Fruit fly (Drosophila melanogaster) whole organism, embryonic: Measurements from ENCODE around the gene CG12012.

Experiments used
- ATbp ChIP-seq: fragments of 200-800 bp; sonication (Bioruptor generic); optimal IDR thresholded peaks from 2 replicates; lab custom pipeline; 2017; ENCODE audit warnings: missing biosample characterization, mild to moderate bottlenecking, missing genetic modification characterization, missing genetic modification reagents
- Atf3 ChIP-seq: fragments of 200-800 bp; sonication (Bioruptor generic); optimal IDR thresholded peaks from 3 replicates; lab custom pipeline; 2016; ENCODE audit warnings: missing biosample characterization, missing genetic modification characterization
- CG11504 ChIP-seq: fragments of 200-800 bp; sonication (Bioruptor generic); optimal IDR thresholded peaks from 3 replicates; lab custom pipeline; 2019; ENCODE audit warnings: missing biosample characterization, mild to moderate bottlenecking, missing genetic modification characterization, moderate library complexity
- CG14441 ChIP-seq: fragments of 200-800 bp; sonication (Bioruptor generic); IDR thresholded peaks from 2 replicates; pipeline ENCODE4 v1.3.6; 2022; ENCODE audit warnings: missing biosample characterization, missing genetic modification characterization
- CG15073 ChIP-seq: fragments of 200-800 bp; sonication (Bioruptor generic); optimal IDR thresholded peaks from 2 replicates; lab custom pipeline; 2016; ENCODE audit warnings: missing biosample characterization, missing genetic modification characterization
- CG15479 ChIP-seq: fragments of 200-800 bp; sonication (Bioruptor generic); optimal IDR thresholded peaks from 3 replicates; lab custom pipeline; 2019; ENCODE audit warnings: missing biosample characterization, mild to moderate bottlenecking, missing genetic modification characterization, moderate library complexity
- CG18262 ChIP-seq: fragments of 200-800 bp; optimal IDR thresholded peaks from 3 replicates; lab custom pipeline; 2019; ENCODE audit warnings: missing biosample characterization, mild to moderate bottlenecking, missing genetic modification characterization, moderate library complexity
- CG2120 ChIP-seq: fragments of 200-800 bp; sonication (Bioruptor generic); optimal IDR thresholded peaks from 3 replicates; lab custom pipeline; 2016; ENCODE audit warnings: missing biosample characterization, missing genetic modification characterization
- CG2712 ChIP-seq: fragments of 200-800 bp; optimal IDR thresholded peaks from 3 replicates; lab custom pipeline; 2019; ENCODE audit warnings: missing biosample characterization, mild to moderate bottlenecking, missing genetic modification characterization, moderate library complexity
- CG31441 ChIP-seq: fragments of 200-800 bp; sonication (Bioruptor generic); IDR thresholded peaks from 2 replicates; pipeline ENCODE4 v1.3.6; 2022; ENCODE audit warnings: missing biosample characterization, missing genetic modification characterization
- CG4707 ChIP-seq: fragments of 200-800 bp; sonication (Bioruptor generic); optimal IDR thresholded peaks from 2 replicates; lab custom pipeline; 2018; ENCODE audit warnings: missing biosample characterization, mild to moderate bottlenecking, missing genetic modification characterization, moderate library complexity
- CG6791 ChIP-seq: fragments of 200-800 bp; sonication (Bioruptor generic); IDR thresholded peaks from 3 replicates; pipeline ENCODE4 v1.3.6; 2022; ENCODE audit warnings: missing biosample characterization, missing genetic modification characterization; ENCODE audit not compliant: partially characterized antibody
- CG9609 ChIP-seq: fragments of 200-800 bp; sonication (Bioruptor generic); optimal IDR thresholded peaks from 3 replicates; lab custom pipeline; 2016; ENCODE audit warnings: missing biosample characterization, missing genetic modification characterization
- CG9727 ChIP-seq: fragments of 200-800 bp; sonication (Bioruptor generic); optimal IDR thresholded peaks from 3 replicates; lab custom pipeline; 2017; ENCODE audit warnings: missing biosample characterization, mild to moderate bottlenecking, missing genetic modification characterization
- CG9797 ChIP-seq: fragments of 200-800 bp; sonication (Bioruptor generic); optimal IDR thresholded peaks from 3 replicates; lab custom pipeline; 2018; ENCODE audit warnings: missing biosample characterization, mild to moderate bottlenecking, missing genetic modification characterization
- D19A ChIP-seq: fragments of 200-800 bp; optimal IDR thresholded peaks from 3 replicates; lab custom pipeline; 2019; ENCODE audit warnings: missing biosample characterization, mild to moderate bottlenecking, missing genetic modification characterization, moderate library complexity
- Deaf1 ChIP-seq: fragments of 200-800 bp; optimal IDR thresholded peaks from 3 replicates; lab custom pipeline; 2019; ENCODE audit warnings: missing biosample characterization, mild to moderate bottlenecking, missing genetic modification characterization, moderate library complexity
- Max ChIP-seq: fragments of 200-800 bp; sonication (Bioruptor generic); optimal IDR thresholded peaks from 2 replicates; lab custom pipeline; 2016; ENCODE audit warnings: missing biosample characterization, mild to moderate bottlenecking, missing genetic modification characterization
- Med ChIP-seq: fragments of 200-800 bp; sonication (Bioruptor generic); peaks from one replicate; lab custom pipeline; 2016; ENCODE audit warnings: missing biosample characterization, missing genetic modification characterization, mild to moderate bottlenecking, inconsistent platforms, moderate library complexity
- Nf-YA ChIP-seq: fragments of 200-800 bp; sonication (Bioruptor generic); IDR thresholded peaks from 2 replicates; pipeline ENCODE4 v1.3.6; 2022; ENCODE audit warnings: missing biosample characterization, missing genetic modification characterization
- Nf-YC ChIP-seq: fragments of 200-800 bp; optimal IDR thresholded peaks from 3 replicates; lab custom pipeline; 2019; ENCODE audit warnings: missing biosample characterization, mild to moderate bottlenecking, missing genetic modification characterization, moderate library complexity
- Opbp ChIP-seq: fragments of 200-800 bp; sonication (Bioruptor generic); IDR thresholded peaks from 3 replicates; pipeline ENCODE4 v1.3.6; 2022; ENCODE audit warnings: missing biosample characterization, missing genetic modification characterization; ENCODE audit not compliant: partially characterized antibody
- Optix ChIP-seq: fragments of 200-800 bp; sonication (Bioruptor generic); IDR thresholded peaks from 3 replicates; pipeline ENCODE4 v1.3.6; 2022; ENCODE audit warnings: missing biosample characterization, missing genetic modification characterization
- Poxn ChIP-seq: fragments of 200-800 bp; sonication (Bioruptor generic); IDR thresholded peaks from 2 replicates; pipeline ENCODE4 v1.3.6; 2022; ENCODE audit warnings: missing biosample characterization, missing genetic modification characterization
- Sry-β ChIP-seq: fragments of 200-800 bp; sonication (Bioruptor generic); optimal IDR thresholded peaks from 2 replicates; lab custom pipeline; 2018; ENCODE audit warnings: missing biosample characterization, mild to moderate bottlenecking, missing genetic modification characterization, moderate library complexity
- Trl ChIP-seq, 3 experiments: fragments of >200 bp in 2 of 3; fragments of 200-800 bp in 1 of 3; sonication (Bioruptor generic) in 1 of 3; optimal IDR thresholded peaks; 2 replicates in 1 of 3; 3 replicates in 2 of 3; lab custom pipeline; 2016 to 2017; ENCODE audit warnings: missing biosample characterization in 1 of 3, missing genetic modification characterization in 1 of 3
- Xbp1 ChIP-seq: fragments of 200-800 bp; sonication (Bioruptor generic); optimal IDR thresholded peaks from 3 replicates; lab custom pipeline; 2016; ENCODE audit warnings: missing biosample characterization, mild to moderate bottlenecking, missing genetic modification characterization
- abd-A ChIP-seq: fragments of 200-800 bp; sonication (Bioruptor generic); optimal IDR thresholded peaks from 3 replicates; lab custom pipeline; 2019; ENCODE audit warnings: missing biosample characterization, mild to moderate bottlenecking, missing genetic modification characterization, moderate library complexity
- aop ChIP-seq: fragments of 200-800 bp; sonication (Bioruptor generic); IDR thresholded peaks from 2 replicates; pipeline ENCODE4 v1.3.6; 2022; ENCODE audit warnings: missing biosample characterization, missing genetic modification characterization
- corto ChIP-seq: fragments of 200-800 bp; sonication (Bioruptor generic); optimal IDR thresholded peaks from 2 replicates; lab custom pipeline; 2016; ENCODE audit warnings: missing biosample characterization, mild to moderate bottlenecking, missing genetic modification characterization, moderate library complexity
- crol ChIP-seq: fragments of 200-800 bp; sonication (Bioruptor generic); IDR thresholded peaks from 2 replicates; pipeline ENCODE4 v1.3.6; 2022; ENCODE audit warnings: missing biosample characterization, missing genetic modification characterization
- gem ChIP-seq: fragments of 200-800 bp; sonication (Bioruptor generic); optimal IDR thresholded peaks from 2 replicates; lab custom pipeline; 2019; ENCODE audit warnings: missing biosample characterization, mild to moderate bottlenecking, missing genetic modification characterization, moderate library complexity
- ken ChIP-seq: fragments of 200-800 bp; sonication (Bioruptor generic); IDR thresholded peaks from 3 replicates; pipeline ENCODE4 v1.3.6; 2022; ENCODE audit warnings: missing biosample characterization, missing genetic modification characterization
- lola ChIP-seq, 3 experiments: fragments of >200 bp in 2 of 3; fragments of 200-800 bp in 1 of 3; sonication (Bioruptor generic) in 1 of 3; optimal IDR thresholded peaks; 2 replicates each; lab custom pipeline; 2017 to 2019; ENCODE audit warnings: missing biosample characterization in 3 of 3, missing genetic modification characterization in 3 of 3, mild to moderate bottlenecking in 1 of 3, moderate library complexity in 1 of 3
- prd ChIP-seq, 3 experiments: fragments of >200 bp in 2 of 3; fragments of 200-800 bp in 1 of 3; sonication (Bioruptor generic) in 1 of 3; optimal IDR thresholded peaks in 2 of 3; IDR thresholded peaks in 1 of 3; 2 replicates in 2 of 3; 3 replicates in 1 of 3; pipeline versions ENCODE4 v1.3.6 to Lab custom; 2017 to 2022; ENCODE audit warnings: missing biosample characterization in 1 of 3, missing genetic modification characterization in 1 of 3
- pros ChIP-seq: fragments of 200-800 bp; sonication (Bioruptor generic); optimal IDR thresholded peaks from 3 replicates; lab custom pipeline; 2019; ENCODE audit warnings: missing biosample characterization, mild to moderate bottlenecking, missing genetic modification characterization, moderate library complexity
- pum ChIP-seq: fragments of 200-800 bp; sonication (Bioruptor generic); optimal IDR thresholded peaks from 2 replicates; lab custom pipeline; 2016; ENCODE audit warnings: missing biosample characterization, missing genetic modification characterization
- sd ChIP-seq: fragments of 200-800 bp; sonication (Bioruptor generic); optimal IDR thresholded peaks from 3 replicates; lab custom pipeline; 2018; ENCODE audit warnings: missing biosample characterization, mild to moderate bottlenecking, missing genetic modification characterization, moderate library complexity
- sens ChIP-seq: fragments of 200-800 bp; sonication (Bioruptor generic); peaks from one replicate; lab custom pipeline; 2016; ENCODE audit warnings: missing biosample characterization, missing genetic modification characterization
- slbo ChIP-seq: fragments of 200-800 bp; sonication (Bioruptor generic); IDR thresholded peaks from 2 replicates; pipeline ENCODE4 v1.3.6; 2022; ENCODE audit warnings: missing biosample characterization, missing genetic modification characterization
- so ChIP-seq: fragments of 200-800 bp; sonication (Bioruptor generic); IDR thresholded peaks from 3 replicates; pipeline ENCODE4 v1.3.6; 2022; ENCODE audit warnings: missing biosample characterization, missing genetic modification characterization
- sug ChIP-seq: fragments of 200-800 bp; optimal IDR thresholded peaks from 2 replicates; lab custom pipeline; 2019; ENCODE audit warnings: missing biosample characterization, mild to moderate bottlenecking, missing genetic modification characterization, moderate library complexity
- tgo ChIP-seq: fragments of 200-800 bp; sonication (Bioruptor generic); IDR thresholded peaks from 3 replicates; pipeline ENCODE4 v1.3.6; 2022; ENCODE audit warnings: missing biosample characterization, missing genetic modification characterization
- tio ChIP-seq: fragments of 200-800 bp; sonication (Bioruptor generic); optimal IDR thresholded peaks from 2 replicates; lab custom pipeline; 2017; ENCODE audit warnings: missing biosample characterization, missing genetic modification characterization, inconsistent platforms
- twi ChIP-seq: fragments of 200-800 bp; optimal IDR thresholded peaks from 2 replicates; lab custom pipeline; 2019; ENCODE audit warnings: missing biosample characterization, mild to moderate bottlenecking, missing genetic modification characterization, moderate library complexity
- vvl ChIP-seq: fragments of 200-800 bp; sonication (Bioruptor generic); IDR thresholded peaks from 2 replicates; pipeline ENCODE4 v1.3.6; 2022; ENCODE audit warnings: missing biosample characterization, missing genetic modification characterization
- wor ChIP-seq: fragments of 200-800 bp; sonication (Bioruptor generic); IDR thresholded peaks from 2 replicates; pipeline ENCODE4 v1.3.6; 2022; ENCODE audit warnings: missing biosample characterization, missing genetic modification characterization
- z ChIP-seq: fragments of 200-800 bp; sonication (Bioruptor generic); IDR thresholded peaks from 3 replicates; pipeline ENCODE4 v1.3.6; 2022; ENCODE audit warnings: missing biosample characterization, missing genetic modification characterization

Gene CG12012

dm6 chr3L:3419369-3420232, 43.0 kb downstream of the CG12012 start (continued):
- TF ChIP-seq ATbp (GFP tag; lab: Kevin White, UChicago) (no peak), Opbp (GFP tag; lab: Robert Waterston, UW) (0 out of 3 replicates have a peak, but pooled peaks have one; percentile 19), CG11504 (tag; lab: Kevin White, UChicago) (no peak), gem (tag; lab: Kevin White, UChicago) (peak; percentile 18), CG4707 (GFP tag; lab: Kevin White, UChicago) (no peak), aop (peak; percentile 67), ken (0 out of 3 replicates have a peak, but pooled peaks have one; percentile 22), pum (GFP tag; lab: Kevin White, UChicago) (no peak), Atf3 (GFP tag; lab: Kevin White, UChicago) (no peak), pros (GFP tag; lab: Kevin White, UChicago) (peak; percentile 87), z (GFP tag; lab: Robert Waterston, UW) (peak; percentile 66), tio (GFP tag; lab: Kevin White, UChicago) (peak; percentile 4), Med (GFP tag; lab: Kevin White, UChicago) (peak; percentile 45), D19A (tag; lab: Kevin White, UChicago) (no peak), lola (GFP tag; optimal IDR thresholded peaks at IDR 0.05; lab: Kevin White, UChicago) (peak in 1 of 3 experiments; percentile 40), slbo (GFP tag; lab: Robert Waterston, UW) (peak; percentile 7; the same call in 1 of the 2 replicates), CG2120 (GFP tag; lab: Kevin White, UChicago) (peak; percentile 2), CG9609 (peak; percentile 0), wor (GFP tag; lab: Robert Waterston, UW) (no peak), CG31441 (0 out of 2 replicates have a peak, but pooled peaks have one; percentile 12), CG18262 (tag; lab: Kevin White, UChicago) (peak; percentile 20), CG15479 (GFP tag; lab: Kevin White, UChicago) (no peak), sd (tag; lab: Kevin White, UChicago) (no peak), CG14441 (0 out of 2 replicates have a peak, but pooled peaks have one; percentile 29), Optix (GFP tag; lab: Robert Waterston, UW) (no peak), CG9727 (GFP tag; lab: Kevin White, UChicago) (peak; percentile 20), Nf-YA (GFP tag; lab: Robert Waterston, UW) (no peak), CG9797 (no peak), CG2712 (peak; percentile 27), vvl (GFP tag; lab: Robert Waterston, UW) (peak; percentile 11; the same call in 1 of the 2 replicates), twi (tag; lab: Kevin White, UChicago) (peak; percentile 95), Xbp1 (GFP tag; lab: Kevin White, UChicago) (peak; percentile 10), Max (GFP tag; lab: Kevin White, UChicago) (no peak), tgo (0 out of 3 replicates have a peak, but pooled peaks have one; percentile 32)
- TF ChIP-seq, all 482 proteins: peak for 45

dm6 chr3L:3420237-3420643, 43.7 kb downstream of the CG12012 start:
- TF ChIP-seq lola (GFP tag; optimal IDR thresholded peaks at IDR 0.05; lab: Kevin White, UChicago) (no peak), sug (tag; lab: Kevin White, UChicago) (peak; percentile 36), CG15073 (GFP tag; lab: Kevin White, UChicago) (no peak), crol (GFP tag; lab: Robert Waterston, UW) (peak; percentile 42; the same call in 1 of the 2 replicates), Poxn (GFP tag; lab: Robert Waterston, UW) (no peak), Nf-YC (tag; lab: Kevin White, UChicago) (no peak), Trl (optimal IDR thresholded peaks at IDR 0.05; lab: Kevin White, UChicago) (peak; percentile 43 to 78), Trl (GFP tag; optimal IDR thresholded peaks at IDR 0.05; lab: Kevin White, UChicago) (no peak), Sry-β (GFP tag; lab: Kevin White, UChicago) (no peak), abd-A (peak; percentile 61), corto (peak; percentile 41), sens (GFP tag; lab: Kevin White, UChicago) (no peak), CG6791 (GFP tag; lab: Robert Waterston, UW) (0 out of 3 replicates have a peak, but pooled peaks have one; percentile 23), so (GFP tag; lab: Robert Waterston, UW) (no peak), Deaf1 (tag; lab: Kevin White, UChicago) (peak; percentile 99), prd (optimal IDR thresholded peaks at IDR 0.05; lab: Kevin White, UChicago) (no peak), prd (GFP tag; IDR thresholded peaks at IDR 0.05; lab: Robert Waterston, UW) (no peak), z (GFP tag; lab: Robert Waterston, UW) (peak; percentile 82)
